Worm (Caenorhabditis elegans) whole organism, L1 larva: ENCODE measurements around the gene C27B7.9.

Experiments
- C34B4.2 ChIP-seq: sonication (generic microtip); optimal IDR thresholded peaks from 2 replicates; lab custom pipeline; 2017; ENCODE audit warnings: mild to moderate bottlenecking, missing genetic modification characterization, missing compliant biosample characterization
- aha-1 ChIP-seq: fragments of 150-350 bp; optimal IDR thresholded peaks from 2 replicates; lab custom pipeline; 2014; ENCODE audit warnings: missing biosample characterization, missing genetic modification characterization
- alr-1 ChIP-seq: fragments of 200-800 bp; sonication (Bioruptor generic); optimal IDR thresholded peaks from 2 replicates; lab custom pipeline; 2018; ENCODE audit warnings: borderline replicate concordance, mild to moderate bottlenecking, missing genetic modification characterization, missing compliant biosample characterization
- aly-2 ChIP-seq: fragments of 150-350 bp; optimal IDR thresholded peaks from 2 replicates; lab custom pipeline; 2014; ENCODE audit warnings: missing biosample characterization, missing genetic modification characterization
- ama-1 ChIP-seq: fragments of 150-350 bp; optimal IDR thresholded peaks from 2 replicates; lab custom pipeline; 2014
- ceh-63 ChIP-seq: fragments of 200-800 bp; sonication (Bioruptor generic); optimal IDR thresholded peaks from 2 replicates; lab custom pipeline; 2018; ENCODE audit warnings: mild to moderate bottlenecking, missing genetic modification characterization, missing compliant biosample characterization
- ceh-90 ChIP-seq: sonication (generic microtip); optimal IDR thresholded peaks from 2 replicates; lab custom pipeline; 2016; ENCODE audit warnings: missing genetic modification characterization, missing compliant biosample characterization
- efl-1 ChIP-seq, 4 experiments: fragments of 150-350 bp; optimal IDR thresholded peaks in 3 of 4; peaks in 1 of 4; 1 replicate in 1 of 4; 2 replicates in 3 of 4; lab custom pipeline; 2014; ENCODE audit warnings: missing biosample characterization in 2 of 4, missing genetic modification characterization in 2 of 4, missing genetic modification reagents in 2 of 4
- egl-13 ChIP-seq: sonication (generic microtip); optimal IDR thresholded peaks from 2 replicates; lab custom pipeline; 2016; ENCODE audit warnings: missing genotype, missing genetic modification reagents, missing genetic modification characterization, missing compliant biosample characterization
- elt-3 ChIP-seq, 6 experiments: fragments of 150-350 bp in 1 of 6; sonication (generic microtip); optimal IDR thresholded peaks; 2 replicates each; lab custom pipeline; 2017 to 2018; ENCODE audit warnings: missing biosample characterization in 6 of 6, missing genetic modification characterization in 6 of 6, inconsistent platforms in 1 of 6
- ets-5 ChIP-seq: fragments of 200-800 bp; sonication (Bioruptor generic); IDR thresholded peaks from 2 replicates; pipeline ENCODE4 v1.3.6; 2022; ENCODE audit warnings: missing genetic modification characterization, missing compliant biosample characterization
- fkh-4 ChIP-seq: sonication (generic microtip); optimal IDR thresholded peaks from 2 replicates; lab custom pipeline; 2016; ENCODE audit warnings: missing compliant biosample characterization, missing genetic modification characterization, borderline replicate concordance
- fos-1 ChIP-seq: fragments of 150-350 bp; optimal IDR thresholded peaks from 2 replicates; lab custom pipeline; 2014; ENCODE audit warnings: missing biosample characterization, missing genetic modification characterization
- hpl-2 ChIP-seq: fragments of 150-350 bp; optimal IDR thresholded peaks from 2 replicates; lab custom pipeline; 2014; ENCODE audit warnings: missing biosample characterization, missing genetic modification reagents, missing genetic modification characterization
- lin-15B ChIP-seq: fragments of 150-350 bp; sonication (generic microtip); optimal IDR thresholded peaks from 3 replicates; lab custom pipeline; 2014; ENCODE audit warnings: missing biosample characterization, missing genetic modification characterization
- lin-35 ChIP-seq, 2 experiments: fragments of 150-350 bp; optimal IDR thresholded peaks; 2 replicates each; lab custom pipeline; 2014; ENCODE audit warnings: missing biosample characterization in 2 of 2, missing genetic modification characterization in 2 of 2, missing genetic modification reagents in 2 of 2
- lin-39 ChIP-seq: fragments of 150-350 bp; optimal IDR thresholded peaks from 2 replicates; lab custom pipeline; 2014; ENCODE audit warnings: missing biosample characterization, missing genetic modification reagents, missing genetic modification characterization
- mab-9 ChIP-seq: fragments of 200-800 bp; sonication (Bioruptor generic); IDR thresholded peaks from 2 replicates; pipeline ENCODE4 v1.3.6; 2022; ENCODE audit warnings: missing genetic modification reagents, missing genetic modification characterization, missing compliant biosample characterization
- mdl-1 ChIP-seq, 2 experiments: fragments of 150-350 bp; optimal IDR thresholded peaks; 2 replicates each; lab custom pipeline; 2014 to 2017; ENCODE audit warnings: missing biosample characterization in 2 of 2, missing genetic modification characterization in 2 of 2, inconsistent platforms in 1 of 2
- mef-2 ChIP-seq: fragments of 150-350 bp; optimal IDR thresholded peaks from 2 replicates; lab custom pipeline; 2014; ENCODE audit warnings: missing biosample characterization, missing genetic modification characterization
- nhr-237 ChIP-seq: fragments of 150-350 bp; optimal IDR thresholded peaks from 2 replicates; lab custom pipeline; 2014; ENCODE audit warnings: missing biosample characterization, missing genetic modification characterization
- nhr-47 ChIP-seq: sonication (generic microtip); optimal IDR thresholded peaks from 2 replicates; lab custom pipeline; 2016; ENCODE audit warnings: mild to moderate bottlenecking, missing genetic modification characterization, moderate library complexity, missing compliant biosample characterization
- nhr-84 ChIP-seq: sonication (generic microtip); optimal IDR thresholded peaks from 2 replicates; lab custom pipeline; 2017; ENCODE audit warnings: missing biosample characterization, missing genetic modification characterization
- nhr-85 ChIP-seq: sonication (generic microtip); peaks from one replicate; lab custom pipeline; 2016; ENCODE audit warnings: missing genetic modification characterization, inconsistent platforms, missing compliant biosample characterization
- pag-3 ChIP-seq: sonication (generic microtip); optimal IDR thresholded peaks from 2 replicates; lab custom pipeline; 2017; ENCODE audit warnings: missing genetic modification characterization, mild to moderate bottlenecking, missing compliant biosample characterization, antibody characterized with exemption, borderline replicate concordance; ENCODE audit not compliant: insufficient read depth
- pqm-1 ChIP-seq: sonication (generic microtip); optimal IDR thresholded peaks from 3 replicates; lab custom pipeline; 2017; ENCODE audit warnings: missing biosample characterization, missing genetic modification characterization
- rnt-1 ChIP-seq: sonication (generic microtip); optimal IDR thresholded peaks from 2 replicates; lab custom pipeline; 2016; ENCODE audit warnings: mild to moderate bottlenecking, missing genetic modification characterization, moderate library complexity, missing compliant biosample characterization
- skn-1 ChIP-seq: fragments of 150-350 bp; optimal IDR thresholded peaks from 2 replicates; lab custom pipeline; 2014; ENCODE audit warnings: missing biosample characterization, missing genetic modification characterization
- snu-23 ChIP-seq: sonication (generic microtip); optimal IDR thresholded peaks from 2 replicates; lab custom pipeline; 2016; ENCODE audit warnings: missing genetic modification characterization, missing compliant biosample characterization
- sptf-1 ChIP-seq: fragments of 150-350 bp; optimal IDR thresholded peaks from 2 replicates; lab custom pipeline; 2014; ENCODE audit warnings: missing biosample characterization, missing genetic modification characterization
- swsn-7 ChIP-seq: sonication (generic microtip); optimal IDR thresholded peaks from 2 replicates; lab custom pipeline; 2016; ENCODE audit warnings: missing genetic modification characterization, missing compliant biosample characterization
- unc-130 ChIP-seq: fragments of 150-350 bp; optimal IDR thresholded peaks from 2 replicates; lab custom pipeline; 2017; ENCODE audit warnings: missing biosample characterization, missing genetic modification characterization, inconsistent platforms
- unc-30 ChIP-seq: sonication (generic microtip); optimal IDR thresholded peaks from 2 replicates; lab custom pipeline; 2017; ENCODE audit warnings: missing biosample characterization, missing genetic modification characterization
- unc-62 ChIP-seq: fragments of 150-350 bp; optimal IDR thresholded peaks from 2 replicates; lab custom pipeline; 2014; ENCODE audit warnings: missing biosample characterization, missing genetic modification reagents, missing genetic modification characterization
- unc-98 ChIP-seq: fragments of 200-800 bp; sonication (Bioruptor generic); IDR thresholded peaks from 2 replicates; pipeline ENCODE4 v1.3.6; 2022; ENCODE audit warnings: missing genetic modification characterization, missing compliant biosample characterization
- xbp-1 ChIP-seq: sonication (generic microtip); optimal IDR thresholded peaks from 2 replicates; lab custom pipeline; 2016; ENCODE audit warnings: missing genetic modification characterization, missing compliant biosample characterization
- zip-4 ChIP-seq: fragments of 200-800 bp; sonication (Bioruptor generic); optimal IDR thresholded peaks from 2 replicates; lab custom pipeline; 2018; ENCODE audit warnings: mild to moderate bottlenecking, missing genetic modification characterization, moderate library complexity, missing compliant biosample characterization

The C27B7.9 gene

ce11 chrIV:8888525-8889026 lies 27.3 kb downstream of the C27B7.9 start, which contains the start of gene oma-1:
oma-1 (plus strand) TSS chrIV:8888976.
- peak; percentile 35 for TF ChIP-seq nhr-85
- TF ChIP-seq mef-2 (tag; lab: Kevin White, UChicago), result no peak
- TF ChIP-seq, all 84 proteins: peak for 1

ce11 chrIV:8886228-8886627 lies 29.7 kb downstream of the C27B7.9 start, which contains the start of gene C09G9.5:
C09G9.5 (plus strand) TSS chrIV:8886528.
- no peak for TF ChIP-seq hpl-2 (GFP tag; lab: Kevin White, UChicago)
- TF ChIP-seq egl-13 (tag; lab: Kevin White, UChicago), result no peak
- no peak for TF ChIP-seq aha-1 (tag; lab: Kevin White, UChicago)
- TF ChIP-seq unc-98, result no peak
- no peak for TF ChIP-seq ceh-90 (tag; lab: Kevin White, UChicago)
- no peak for TF ChIP-seq alr-1 (tag; lab: Kevin White, UChicago)
- TF ChIP-seq pag-3 (tag; lab: Kevin White, UChicago), result no peak
- TF ChIP-seq nhr-237, result no peak
- no peak for TF ChIP-seq pqm-1 (tag; lab: Kevin White, UChicago)
- no peak for TF ChIP-seq nhr-47
- TF ChIP-seq zip-4 (GFP tag; lab: Kevin White, UChicago), result no peak
- no peak for TF ChIP-seq ceh-63 (GFP tag; lab: Kevin White, UChicago)
- no peak for TF ChIP-seq efl-1 (optimal IDR thresholded peaks at IDR 0.05; lab: Kevin White, UChicago)
- TF ChIP-seq efl-1 (GFP tag; optimal IDR thresholded peaks at IDR 0.05 in 1 of 2; lab: Kevin White, UChicago), result no peak
- TF ChIP-seq elt-3 (tag; optimal IDR thresholded peaks at IDR 0.05; lab: Kevin White, UChicago), result no peak
- TF ChIP-seq rnt-1 (tag; lab: Kevin White, UChicago), result no peak
- no peak for TF ChIP-seq fos-1 (tag; lab: Kevin White, UChicago)
- TF ChIP-seq nhr-84 (tag; lab: Kevin White, UChicago), result no peak
- no peak for TF ChIP-seq C34B4.2 (tag; lab: Kevin White, UChicago)
- TF ChIP-seq lin-15B (tag; lab: Kevin White, UChicago), result no peak
- no peak for TF ChIP-seq sptf-1 (tag; lab: Kevin White, UChicago)

DNA sequence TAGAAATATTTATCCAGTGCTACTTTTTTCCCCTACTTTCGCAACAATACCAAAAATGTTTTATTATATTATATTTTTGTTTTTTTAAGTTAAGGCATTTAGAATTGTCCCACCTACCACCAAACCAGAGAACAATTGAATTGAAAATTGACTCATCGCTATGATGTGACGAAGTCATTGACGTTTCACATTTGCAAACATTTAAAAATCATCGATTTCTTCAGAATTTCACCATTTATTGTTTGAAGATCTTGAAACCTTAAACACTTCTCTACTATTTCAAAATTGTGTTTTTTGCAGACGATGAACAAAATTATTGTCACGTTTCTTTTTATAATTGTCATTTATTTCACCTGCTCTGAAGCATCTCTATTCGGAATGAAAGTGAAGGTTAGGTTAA lies 34.7 kb downstream of the C27B7.9 start, which contains the start of gene C09G9.8:
Gene C09G9.8 (plus strand): TSS at position 301 of the 400 bp plus-strand sequence.
- TF ChIP-seq nhr-85, result no peak
- no peak for TF ChIP-seq fkh-4 (tag; lab: Kevin White, UChicago)
- no peak for TF ChIP-seq ets-5
- TF ChIP-seq skn-1 (tag; lab: Kevin White, UChicago), result no peak

ce11 chrIV:8879810-8880209 lies 36.1 kb downstream of the C27B7.9 start, which contains the start of gene npax-4:
npax-4 (minus strand) TSS chrIV:8879910.
- TF ChIP-seq unc-62 (GFP tag; lab: Kevin White, UChicago) (no peak), snu-23 (GFP tag; lab: Kevin White, UChicago) (no peak), ama-1 (lab: Kevin White, UChicago) (no peak), swsn-7 (tag; lab: Kevin White, UChicago) (no peak), ceh-63 (GFP tag; lab: Kevin White, UChicago) (no peak), mdl-1 (tag; optimal IDR thresholded peaks at IDR 0.05; lab: Kevin White, UChicago) (no peak), lin-39 (tag; lab: Kevin White, UChicago) (no peak), lin-35 (GFP tag; optimal IDR thresholded peaks at IDR 0.05; lab: Kevin White, UChicago) (no peak), unc-30 (tag; lab: Kevin White, UChicago) (no peak), egl-13 (tag; lab: Kevin White, UChicago) (no peak), alr-1 (tag; lab: Kevin White, UChicago) (no peak), unc-130 (no peak), mab-9 (GFP tag; lab: Robert Waterston, UW) (no peak), xbp-1 (no peak), aly-2 (tag; lab: Kevin White, UChicago) (no peak)
